Fruit fly (Drosophila melanogaster): ENCODE data around the gene CG10748.

CG10748 gene

DNA sequence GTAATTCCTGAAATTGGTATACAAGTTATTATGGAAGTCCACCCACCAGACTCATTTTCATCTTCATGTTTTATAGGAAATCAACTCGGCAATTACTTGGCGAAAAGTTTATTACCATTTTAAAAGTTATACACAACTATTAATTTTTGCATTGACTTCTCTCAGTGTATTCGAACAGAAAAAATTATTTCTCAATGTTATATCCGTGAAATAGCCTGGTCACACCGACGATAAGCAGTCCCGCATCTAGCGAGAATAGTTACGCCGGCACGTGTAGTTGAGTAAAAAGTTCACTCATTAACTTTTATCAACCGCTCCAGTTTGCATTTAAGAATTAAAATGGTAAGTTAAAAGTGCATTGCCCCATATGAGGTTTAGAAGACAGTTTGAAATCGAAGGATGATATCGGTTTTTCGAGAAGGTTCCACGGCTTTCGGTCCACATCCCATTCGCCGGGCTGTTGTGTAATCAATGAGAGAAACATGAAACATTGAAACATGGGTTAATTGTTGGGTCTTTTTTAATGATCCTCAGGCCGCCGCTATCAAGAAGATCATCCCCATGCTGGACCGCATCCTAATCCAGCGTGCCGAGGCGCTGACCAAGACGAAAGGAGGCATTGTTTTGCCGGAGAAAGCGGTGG, 43.8 kb upstream of the CG10748 start, which contains the start of gene CG11267:
Gene CG11267, plus strand, starts transcription at position 228 of the 643 bp plus-strand sequence.
- TF ChIP-seq CG10654 (GFP tag; optimal IDR thresholded peaks at IDR 0.05) = peak; percentile 86
- peak; percentile 78; the same call in 1 of the 2 replicates for TF ChIP-seq danr (GFP tag; IDR thresholded peaks at IDR 0.05)
- peak; percentile 65 for TF ChIP-seq tio (GFP tag; optimal IDR thresholded peaks at IDR 0.05)
- TF ChIP-seq Lpt (GFP tag; optimal IDR thresholded peaks at IDR 0.05) = no peak
- TF ChIP-seq btn (GFP tag; optimal IDR thresholded peaks at IDR 0.05) = peak; percentile 34
- no peak for TF ChIP-seq ac (GFP tag; optimal IDR thresholded peaks at IDR 0.05)
- TF ChIP-seq CG12299 (tag; optimal IDR thresholded peaks at IDR 0.05) = no peak
- no peak for TF ChIP-seq D (optimal IDR thresholded peaks at IDR 0.05)
- TF ChIP-seq D (GFP tag; optimal IDR thresholded peaks at IDR 0.05) = peak; percentile 75
- peak; percentile 72 for TF ChIP-seq ab (GFP tag; optimal IDR thresholded peaks at IDR 0.05)
- peak; percentile 90 for TF ChIP-seq CG17359 (tag; optimal IDR thresholded peaks at IDR 0.05)
- peak; percentile 78 for TF ChIP-seq schlank (tag; optimal IDR thresholded peaks at IDR 0.05)
- TF ChIP-seq CG17912 (GFP tag; optimal IDR thresholded peaks at IDR 0.05) = peak; percentile 51
- TF ChIP-seq CG18764 (GFP tag; optimal IDR thresholded peaks at IDR 0.05) = peak; percentile 77
- peak; percentile 51 for TF ChIP-seq Mes4 (GFP tag; optimal IDR thresholded peaks at IDR 0.05)
- peak; percentile 91 for TF ChIP-seq H15 (GFP tag; IDR thresholded peaks at IDR 0.05)
- TF ChIP-seq CG6813 (GFP tag; optimal IDR thresholded peaks at IDR 0.05) = peak; percentile 84
- TF ChIP-seq az2 (GFP tag; optimal IDR thresholded peaks at IDR 0.05) = peak; percentile 67
- peak; percentile 13 for TF ChIP-seq CG10431 (GFP tag; optimal IDR thresholded peaks at IDR 0.05)
- peak; percentile 85 for TF ChIP-seq Dip3 (GFP tag; optimal IDR thresholded peaks at IDR 0.05)
- TF ChIP-seq ATbp (GFP tag; optimal IDR thresholded peaks at IDR 0.05) = peak; percentile 74
- peak; percentile 85 for TF ChIP-seq lilli (GFP tag; optimal IDR thresholded peaks at IDR 0.05)
- TF ChIP-seq CG9797 (GFP tag; optimal IDR thresholded peaks at IDR 0.05) = peak; percentile 36
- peak; percentile 73 for TF ChIP-seq chn (GFP tag; optimal IDR thresholded peaks at IDR 0.05)
- TF ChIP-seq CG16815 (GFP tag; optimal IDR thresholded peaks at IDR 0.05) = peak; percentile 48
- no peak for TF ChIP-seq CG7963 (GFP tag; IDR thresholded peaks at IDR 0.05; ENCODE audit: partially characterized antibody)
- peak; percentile 94 for TF ChIP-seq NFAT (GFP tag; IDR thresholded peaks at IDR 0.05)
- TF ChIP-seq sim (GFP tag; IDR thresholded peaks at IDR 0.05) = peak; percentile 82
- peak; percentile 62 for TF ChIP-seq Chrac-16 (GFP tag; optimal IDR thresholded peaks at IDR 0.05)
- TF ChIP-seq prd (optimal IDR thresholded peaks at IDR 0.05) = no peak
- TF ChIP-seq prd (GFP tag; IDR thresholded peaks at IDR 0.05) = peak; percentile 88
- TF ChIP-seq BtbVII (GFP tag; optimal IDR thresholded peaks at IDR 0.05) = peak; percentile 87
- TF ChIP-seq Sin3A (optimal IDR thresholded peaks at IDR 0.05) = no peak
- peak; percentile 60 for TF ChIP-seq E2f2 (GFP tag; IDR thresholded peaks at IDR 0.05)
- TF ChIP-seq CG8924 (tag; optimal IDR thresholded peaks at IDR 0.05) = peak; percentile 81
- TF ChIP-seq shn (GFP tag; optimal IDR thresholded peaks at IDR 0.05) = peak; percentile 51
- TF ChIP-seq sqz (GFP tag; optimal IDR thresholded peaks at IDR 0.05) = peak; percentile 69
- TF ChIP-seq CG6683 (GFP tag; optimal IDR thresholded peaks at IDR 0.05) = peak; percentile 65
- peak; percentile 82 for TF ChIP-seq CG9817 (tag; optimal IDR thresholded peaks at IDR 0.05)
- TF ChIP-seq gcm (GFP tag; optimal IDR thresholded peaks at IDR 0.05) = peak; percentile 73
- TF ChIP-seq CG12071 (GFP tag; optimal IDR thresholded peaks at IDR 0.05) = peak; percentile 85
- peak; percentile 84 for TF ChIP-seq bcd (GFP tag; optimal IDR thresholded peaks at IDR 0.05)
- no peak for TF ChIP-seq tll (GFP tag; optimal IDR thresholded peaks at IDR 0.05)
- peak; percentile 82 for TF ChIP-seq Mrtf (GFP tag; IDR thresholded peaks at IDR 0.05)
- peak; percentile 70 for TF ChIP-seq Ets97D (GFP tag; optimal IDR thresholded peaks at IDR 0.05)
- TF ChIP-seq gro (GFP tag; optimal IDR thresholded peaks at IDR 0.05) = peak; percentile 67
- peak; percentile 73 for TF ChIP-seq tup (GFP tag; optimal IDR thresholded peaks at IDR 0.05)
- TF ChIP-seq Dll (GFP tag; IDR thresholded peaks at IDR 0.05; ENCODE audit: partially characterized antibody) = no peak
- peak; percentile 82 for TF ChIP-seq CG9727 (GFP tag; optimal IDR thresholded peaks at IDR 0.05)
- peak; percentile 93 for TF ChIP-seq sob (GFP tag; IDR thresholded peaks at IDR 0.05)
- peak; percentile 81 for TF ChIP-seq grau (tag; optimal IDR thresholded peaks at IDR 0.05)

Measured in whole organism, embryonic.